Fruit fly (Drosophila melanogaster) whole organism, embryonic: ENCODE data around the gene CG11085.

Source experiments
- Bgb ChIP-seq: fragments of 200-800 bp; sonication (Bioruptor generic); IDR thresholded peaks from 2 replicates; pipeline ENCODE4 v1.3.6; 2022; ENCODE audit warnings: missing biosample characterization, missing genetic modification characterization; ENCODE audit not compliant: partially characterized antibody
- CG10321 ChIP-seq: fragments of 200-800 bp; sonication (Bioruptor generic); IDR thresholded peaks from 2 replicates; pipeline ENCODE4 v1.3.6; 2022; ENCODE audit warnings: missing biosample characterization, missing genetic modification characterization
- CG11504 ChIP-seq: fragments of 200-800 bp; sonication (Bioruptor generic); optimal IDR thresholded peaks from 3 replicates; lab custom pipeline; 2019; ENCODE audit warnings: missing biosample characterization, mild to moderate bottlenecking, missing genetic modification characterization, moderate library complexity
- CG11695 ChIP-seq: fragments of 200-800 bp; sonication (Bioruptor generic); IDR thresholded peaks from 3 replicates; pipeline ENCODE4 v1.3.6; 2022; ENCODE audit warnings: missing biosample characterization, missing genetic modification characterization
- CG12071 ChIP-seq: fragments of 200-800 bp; sonication (Bioruptor generic); optimal IDR thresholded peaks from 3 replicates; lab custom pipeline; 2018; ENCODE audit warnings: missing biosample characterization, mild to moderate bottlenecking, missing genetic modification characterization
- CG12391 ChIP-seq: fragments of 200-800 bp; sonication (Bioruptor generic); optimal IDR thresholded peaks from 3 replicates; lab custom pipeline; 2018; ENCODE audit warnings: missing biosample characterization, mild to moderate bottlenecking, missing genetic modification characterization, moderate library complexity
- CG12659 ChIP-seq: fragments of 200-800 bp; sonication (Bioruptor generic); optimal IDR thresholded peaks from 3 replicates; lab custom pipeline; 2017; ENCODE audit warnings: mild to moderate bottlenecking, missing biosample characterization, missing genetic modification reagents, missing genetic modification characterization
- CG15479 ChIP-seq: fragments of 200-800 bp; sonication (Bioruptor generic); optimal IDR thresholded peaks from 3 replicates; lab custom pipeline; 2019; ENCODE audit warnings: missing biosample characterization, mild to moderate bottlenecking, missing genetic modification characterization, moderate library complexity
- CG15514 ChIP-seq: fragments of 200-800 bp; sonication (Bioruptor generic); optimal IDR thresholded peaks from 3 replicates; lab custom pipeline; 2017; ENCODE audit warnings: missing biosample characterization, missing genetic modification characterization, mild to moderate bottlenecking, moderate library complexity, missing genetic modification reagents
- CG17829 ChIP-seq: fragments of 200-800 bp; optimal IDR thresholded peaks from 2 replicates; lab custom pipeline; 2019; ENCODE audit warnings: missing biosample characterization, mild to moderate bottlenecking, missing genetic modification characterization, moderate library complexity
- CG1832 ChIP-seq: fragments of 200-800 bp; sonication (Bioruptor generic); optimal IDR thresholded peaks from 2 replicates; lab custom pipeline; 2017; ENCODE audit warnings: missing biosample characterization, mild to moderate bottlenecking, missing genetic modification characterization, inconsistent platforms
- CG18619 ChIP-seq: fragments of 200-800 bp; sonication (Bioruptor generic); optimal IDR thresholded peaks from 3 replicates; lab custom pipeline; 2017; ENCODE audit warnings: missing biosample characterization, mild to moderate bottlenecking, missing genetic modification characterization
- CG18764 ChIP-seq: fragments of 200-800 bp; sonication (Bioruptor generic); optimal IDR thresholded peaks from 3 replicates; lab custom pipeline; 2016; ENCODE audit warnings: missing biosample characterization, missing genetic modification characterization
- CG34376 ChIP-seq: fragments of 200-800 bp; sonication (Bioruptor generic); optimal IDR thresholded peaks from 2 replicates; lab custom pipeline; 2018; ENCODE audit warnings: missing biosample characterization, mild to moderate bottlenecking, missing genetic modification characterization
- CG3995 ChIP-seq: fragments of 200-800 bp; sonication (Bioruptor generic); optimal IDR thresholded peaks from 3 replicates; lab custom pipeline; 2016; ENCODE audit warnings: missing biosample characterization, missing genetic modification characterization
- CG4282 ChIP-seq: fragments of 200-800 bp; sonication (Bioruptor generic); optimal IDR thresholded peaks from 2 replicates; lab custom pipeline; 2016; ENCODE audit warnings: missing biosample characterization, missing genetic modification characterization
- CG4707 ChIP-seq: fragments of 200-800 bp; sonication (Bioruptor generic); optimal IDR thresholded peaks from 2 replicates; lab custom pipeline; 2018; ENCODE audit warnings: missing biosample characterization, mild to moderate bottlenecking, missing genetic modification characterization, moderate library complexity
- CG6254 ChIP-seq: fragments of 200-800 bp; sonication (Bioruptor generic); optimal IDR thresholded peaks from 3 replicates; lab custom pipeline; 2017; ENCODE audit warnings: mild to moderate bottlenecking, missing biosample characterization, missing genetic modification reagents, missing genetic modification characterization
- CG7357 ChIP-seq: fragments of 200-800 bp; sonication (Bioruptor generic); IDR thresholded peaks from 3 replicates; pipeline ENCODE4 v1.3.6; 2022; ENCODE audit warnings: missing biosample characterization, missing genetic modification characterization
- CG7786 ChIP-seq: fragments of 200-800 bp; sonication (Bioruptor generic); optimal IDR thresholded peaks from 2 replicates; lab custom pipeline; 2016; ENCODE audit warnings: missing biosample characterization, missing genetic modification characterization
- CG7839 ChIP-seq: fragments of 200-800 bp; sonication (Bioruptor generic); optimal IDR thresholded peaks from 3 replicates; lab custom pipeline; 2018; ENCODE audit warnings: missing biosample characterization, mild to moderate bottlenecking, missing genetic modification characterization, moderate library complexity
- CG8089 ChIP-seq: fragments of 200-800 bp; sonication (Bioruptor generic); optimal IDR thresholded peaks from 3 replicates; lab custom pipeline; 2016; ENCODE audit warnings: missing biosample characterization, missing genetic modification characterization
- CG9797 ChIP-seq: fragments of 200-800 bp; sonication (Bioruptor generic); optimal IDR thresholded peaks from 3 replicates; lab custom pipeline; 2018; ENCODE audit warnings: missing biosample characterization, mild to moderate bottlenecking, missing genetic modification characterization
- CoRest ChIP-seq: fragments of 200-800 bp; sonication (Bioruptor generic); optimal IDR thresholded peaks from 3 replicates; lab custom pipeline; 2018; ENCODE audit warnings: missing biosample characterization, mild to moderate bottlenecking, missing genetic modification characterization, moderate library complexity
- Elba2 ChIP-seq: fragments of 200-800 bp; sonication (Bioruptor generic); optimal IDR thresholded peaks from 3 replicates; lab custom pipeline; 2016; ENCODE audit warnings: missing biosample characterization, missing genetic modification characterization
- Ets65A ChIP-seq: fragments of 200-800 bp; sonication (Bioruptor generic); peaks from one replicate; lab custom pipeline; 2016; ENCODE audit warnings: missing biosample characterization, missing genetic modification characterization
- Fer2 ChIP-seq: fragments of 200-800 bp; sonication (Bioruptor generic); optimal IDR thresholded peaks from 2 replicates; lab custom pipeline; 2018; ENCODE audit warnings: missing biosample characterization, mild to moderate bottlenecking, missing genetic modification characterization, moderate library complexity
- GATAe ChIP-seq: fragments of 200-800 bp; sonication (Bioruptor generic); conservative IDR thresholded peaks from 2 replicates; pipeline ENCODE4 v1.3.6; 2022; ENCODE audit warnings: missing biosample characterization, missing genetic modification characterization
- Med ChIP-seq: fragments of 200-800 bp; sonication (Bioruptor generic); peaks from one replicate; lab custom pipeline; 2016; ENCODE audit warnings: missing biosample characterization, missing genetic modification characterization, mild to moderate bottlenecking, inconsistent platforms, moderate library complexity
- NFAT ChIP-seq: fragments of 200-800 bp; sonication (Bioruptor generic); IDR thresholded peaks from 2 replicates; pipeline ENCODE4 v1.3.6; 2022; ENCODE audit warnings: missing biosample characterization, missing genetic modification characterization
- Pdp1 ChIP-seq, 2 experiments: fragments of 200-800 bp; sonication (Bioruptor generic); optimal IDR thresholded peaks; 3 replicates each; lab custom pipeline; 2016; ENCODE audit warnings: missing biosample characterization in 2 of 2, missing genetic modification characterization in 2 of 2, mild to moderate bottlenecking in 1 of 2, moderate library complexity in 1 of 2
- Sox102F ChIP-seq: fragments of 200-800 bp; sonication (Bioruptor generic); optimal IDR thresholded peaks from 2 replicates; lab custom pipeline; 2018; ENCODE audit warnings: missing biosample characterization, mild to moderate bottlenecking, missing genetic modification characterization, moderate library complexity
- br ChIP-seq: fragments of >200 bp; optimal IDR thresholded peaks from 2 replicates; lab custom pipeline; 2017
- caup ChIP-seq: fragments of 200-800 bp; sonication (Bioruptor generic); optimal IDR thresholded peaks from 3 replicates; lab custom pipeline; 2017; ENCODE audit warnings: missing biosample characterization, mild to moderate bottlenecking, missing genetic modification characterization, moderate library complexity; ENCODE audit not compliant: severe bottlenecking
- cg ChIP-seq: fragments of 200-800 bp; sonication (Bioruptor generic); optimal IDR thresholded peaks from 3 replicates; lab custom pipeline; 2019; ENCODE audit warnings: missing biosample characterization, mild to moderate bottlenecking, missing genetic modification characterization, moderate library complexity
- ci ChIP-seq: fragments of 200-800 bp; sonication (Bioruptor generic); IDR thresholded peaks from 3 replicates; pipeline ENCODE4 v1.3.6; 2022; ENCODE audit warnings: missing biosample characterization, missing genetic modification characterization
- crol ChIP-seq: fragments of 200-800 bp; sonication (Bioruptor generic); IDR thresholded peaks from 2 replicates; pipeline ENCODE4 v1.3.6; 2022; ENCODE audit warnings: missing biosample characterization, missing genetic modification characterization
- ftz-f1 ChIP-seq: fragments of 200-800 bp; sonication (Bioruptor generic); optimal IDR thresholded peaks from 2 replicates; lab custom pipeline; 2016; ENCODE audit warnings: missing biosample characterization, missing genetic modification characterization
- gem ChIP-seq: fragments of 200-800 bp; sonication (Bioruptor generic); optimal IDR thresholded peaks from 2 replicates; lab custom pipeline; 2019; ENCODE audit warnings: missing biosample characterization, mild to moderate bottlenecking, missing genetic modification characterization, moderate library complexity
- grau ChIP-seq: fragments of 200-800 bp; optimal IDR thresholded peaks from 3 replicates; lab custom pipeline; 2019; ENCODE audit warnings: missing biosample characterization, mild to moderate bottlenecking, missing genetic modification characterization, moderate library complexity
- nau ChIP-seq: fragments of 200-800 bp; sonication (Bioruptor generic); optimal IDR thresholded peaks from 3 replicates; lab custom pipeline; 2017; ENCODE audit warnings: missing biosample characterization, mild to moderate bottlenecking, missing genetic modification characterization, missing genetic modification reagents
- pho ChIP-seq: fragments of 200-800 bp; sonication (Bioruptor generic); optimal IDR thresholded peaks from 2 replicates; lab custom pipeline; 2016; ENCODE audit warnings: missing biosample characterization, missing genetic modification characterization
- row ChIP-seq: fragments of 200-800 bp; sonication (Bioruptor generic); IDR thresholded peaks from 3 replicates; pipeline ENCODE4 v1.3.6; 2022; ENCODE audit warnings: missing biosample characterization, missing genetic modification characterization
- sc ChIP-seq, 3 experiments: fragments of >200 bp in 2 of 3; fragments of 200-800 bp in 1 of 3; sonication (Bioruptor generic) in 1 of 3; optimal IDR thresholded peaks; 2 replicates in 2 of 3; 3 replicates in 1 of 3; lab custom pipeline; 2017; ENCODE audit warnings: mild to moderate bottlenecking in 1 of 3, missing biosample characterization in 1 of 3, missing genetic modification characterization in 1 of 3, missing genetic modification reagents in 1 of 3
- sens ChIP-seq: fragments of 200-800 bp; sonication (Bioruptor generic); peaks from one replicate; lab custom pipeline; 2016; ENCODE audit warnings: missing biosample characterization, missing genetic modification characterization
- sens-2 ChIP-seq: fragments of 200-800 bp; sonication (Bioruptor generic); IDR thresholded peaks from 2 replicates; pipeline ENCODE4 v1.3.6; 2022; ENCODE audit warnings: missing biosample characterization, missing genetic modification characterization
- slbo ChIP-seq: fragments of 200-800 bp; sonication (Bioruptor generic); IDR thresholded peaks from 2 replicates; pipeline ENCODE4 v1.3.6; 2022; ENCODE audit warnings: missing biosample characterization, missing genetic modification characterization
- sug ChIP-seq: fragments of 200-800 bp; optimal IDR thresholded peaks from 2 replicates; lab custom pipeline; 2019; ENCODE audit warnings: missing biosample characterization, mild to moderate bottlenecking, missing genetic modification characterization, moderate library complexity

Gene CG11085

DNA sequence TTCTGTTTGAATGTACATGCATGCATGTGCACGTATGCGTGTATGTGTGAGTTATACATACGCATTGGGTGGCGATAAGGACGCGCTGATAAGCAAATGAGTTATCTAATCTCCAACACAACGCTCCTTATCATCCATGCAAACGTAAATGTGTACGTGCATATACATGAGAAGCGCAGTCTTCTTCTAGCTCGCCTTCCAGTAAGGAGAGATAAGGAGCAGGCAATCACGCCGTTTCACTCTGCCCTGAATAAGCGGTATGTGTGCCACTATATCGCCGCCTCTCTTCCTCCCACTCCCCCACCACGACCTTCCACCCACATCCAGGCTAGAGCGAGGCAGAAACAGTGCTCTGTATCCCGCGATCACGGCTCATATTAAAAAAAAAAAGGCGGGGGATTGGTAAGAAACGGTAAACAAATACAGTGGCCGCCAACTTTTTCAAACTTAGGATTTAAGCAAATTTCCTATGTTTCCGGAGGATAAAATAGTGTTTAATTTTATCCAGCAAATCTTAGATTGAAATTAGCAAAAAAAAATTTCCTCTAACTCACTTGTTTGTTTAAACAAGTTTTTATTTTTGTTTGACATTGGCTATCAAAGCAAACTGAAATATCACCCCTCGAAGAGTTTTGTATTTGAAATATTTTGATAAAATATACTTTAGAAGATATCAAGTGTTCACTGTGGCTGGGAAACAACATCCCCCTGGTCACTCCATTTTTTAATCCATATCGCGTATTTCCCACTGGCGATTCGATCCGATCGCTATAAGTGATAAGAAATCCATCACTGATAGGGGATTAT is 35.4 kb upstream of the CG11085 start:
- TF ChIP-seq Elba2 (GFP tag; lab: Kevin White, UChicago), result no peak
- no peak for TF ChIP-seq Fer2 (tag; lab: Kevin White, UChicago)
- peak; percentile 95 for TF ChIP-seq GATAe (GFP tag; lab: Robert Waterston, UW)
- TF ChIP-seq Sox102F, result peak; percentile 4
- TF ChIP-seq caup (GFP tag; lab: Kevin White, UChicago), result peak; percentile 15
- TF ChIP-seq CG12391 (tag; lab: Kevin White, UChicago), result peak; percentile 26
- peak; percentile 34 for TF ChIP-seq gem
- TF ChIP-seq Ets65A (GFP tag; lab: Kevin White, UChicago), result peak; percentile 45
- TF ChIP-seq CG18764 (GFP tag; lab: Kevin White, UChicago), result no peak
- peak; percentile 66 for TF ChIP-seq cg (GFP tag; lab: Kevin White, UChicago)
- TF ChIP-seq grau (tag; lab: Kevin White, UChicago), result peak; percentile 57
- TF ChIP-seq ci (GFP tag; lab: Robert Waterston, UW), result peak; percentile 36; the same call in 1 of the 3 replicates
- TF ChIP-seq CG12071 (GFP tag; lab: Kevin White, UChicago), result no peak
- peak; percentile 40 for TF ChIP-seq CG17829 (tag; lab: Kevin White, UChicago)
- TF ChIP-seq CG9797 (GFP tag; lab: Kevin White, UChicago), result no peak
- TF ChIP-seq CG34376 (GFP tag; lab: Kevin White, UChicago), result peak; percentile 18
- no peak for TF ChIP-seq CG4282
- TF ChIP-seq sens-2 (GFP tag; lab: Robert Waterston, UW), result peak; percentile 78
- TF ChIP-seq CG11504 (tag; lab: Kevin White, UChicago), result peak; percentile 24
- peak; percentile 14 for TF ChIP-seq ftz-f1 (GFP tag; lab: Kevin White, UChicago)
- TF ChIP-seq CG15514 (GFP tag; lab: Kevin White, UChicago), result peak; percentile 1
- peak; percentile 28; the same call in 1 of the 3 replicates for TF ChIP-seq row
- peak; percentile 91 for TF ChIP-seq CG10321 (GFP tag; lab: Robert Waterston, UW)
- peak; percentile 22; the same call in 1 of the 2 replicates for TF ChIP-seq slbo (GFP tag; lab: Robert Waterston, UW)
- no peak for TF ChIP-seq CG4707 (GFP tag; lab: Kevin White, UChicago)
- TF ChIP-seq sug (tag; lab: Kevin White, UChicago), result peak; percentile 31
- TF ChIP-seq sens (GFP tag; lab: Kevin White, UChicago), result peak; percentile 84
- peak; percentile 18 for TF ChIP-seq CG7786 (GFP tag; lab: Kevin White, UChicago)
- no peak for TF ChIP-seq sc (optimal IDR thresholded peaks at IDR 0.05; lab: Kevin White, UChicago)
- TF ChIP-seq sc (GFP tag; optimal IDR thresholded peaks at IDR 0.05; lab: Kevin White, UChicago), result no peak
- TF ChIP-seq CG6254 (GFP tag; lab: Kevin White, UChicago), result no peak
- TF ChIP-seq CG7357, result no peak
- TF ChIP-seq br, result no peak
- peak; percentile 6 for TF ChIP-seq CG18619 (GFP tag; lab: Kevin White, UChicago)
- no peak for TF ChIP-seq nau (GFP tag; lab: Kevin White, UChicago)
- peak; percentile 22; the same call in 1 of the 2 replicates for TF ChIP-seq Bgb (GFP tag; lab: Robert Waterston, UW)
- peak; percentile 76 for TF ChIP-seq CG15479 (GFP tag; lab: Kevin White, UChicago)
- peak; percentile 60 for TF ChIP-seq CG3995 (GFP tag; lab: Kevin White, UChicago)
- peak; percentile 73 for TF ChIP-seq Med (GFP tag; lab: Kevin White, UChicago)
- peak; percentile 18 for TF ChIP-seq CG12659 (GFP tag; lab: Kevin White, UChicago)
- TF ChIP-seq Pdp1 (GFP tag; optimal IDR thresholded peaks at IDR 0.05; lab: Kevin White, UChicago), result no peak
- TF ChIP-seq CG11695 (GFP tag; lab: Robert Waterston, UW), result no peak
- TF ChIP-seq NFAT (GFP tag; lab: Robert Waterston, UW), result no peak
- TF ChIP-seq CG7839 (tag; lab: Kevin White, UChicago), result peak; percentile 18
- TF ChIP-seq CG8089 (GFP tag; lab: Kevin White, UChicago), result no peak
- TF ChIP-seq CoRest (tag; lab: Kevin White, UChicago), result peak; percentile 14
- TF ChIP-seq pho (GFP tag; lab: Kevin White, UChicago), result peak; percentile 2
- peak; percentile 73 for TF ChIP-seq crol (GFP tag; lab: Robert Waterston, UW)
- peak; percentile 68 for TF ChIP-seq CG1832 (GFP tag; lab: Kevin White, UChicago)
